Fruit fly (Drosophila melanogaster) whole organism, pupa: ENCODE results near the gene CG9743.

Experiments
- CG15710 ChIP-seq: fragments of 200-800 bp; sonication (Bioruptor generic); optimal IDR thresholded peaks from 2 replicates; lab custom pipeline; 2018; ENCODE audit warnings: missing biosample characterization, mild to moderate bottlenecking, missing genetic modification characterization, moderate library complexity
- CG32121 ChIP-seq: fragments of 200-800 bp; sonication (Bioruptor generic); IDR thresholded peaks from 2 replicates; pipeline ENCODE4 v1.3.6; 2022; ENCODE audit warnings: missing biosample characterization, missing genetic modification characterization
- CG34367 ChIP-seq: fragments of 200-800 bp; sonication (Bioruptor generic); optimal IDR thresholded peaks from 2 replicates; lab custom pipeline; 2018; ENCODE audit warnings: missing biosample characterization, mild to moderate bottlenecking, missing genetic modification characterization
- CG4496 ChIP-seq: fragments of 200-800 bp; sonication (Bioruptor generic); IDR thresholded peaks from 3 replicates; pipeline ENCODE4 v1.3.6; 2022; ENCODE audit warnings: missing biosample characterization, missing genetic modification characterization
- D1 ChIP-seq: fragments of 200-800 bp; sonication (Bioruptor generic); optimal IDR thresholded peaks from 2 replicates; lab custom pipeline; 2018; ENCODE audit warnings: missing biosample characterization, mild to moderate bottlenecking, missing genetic modification characterization, moderate library complexity
- fd96Ca ChIP-seq: fragments of 200-800 bp; sonication (Bioruptor generic); IDR thresholded peaks from 3 replicates; pipeline ENCODE4 v1.3.6; 2022; ENCODE audit warnings: missing biosample characterization, missing genetic modification characterization

DNA sequence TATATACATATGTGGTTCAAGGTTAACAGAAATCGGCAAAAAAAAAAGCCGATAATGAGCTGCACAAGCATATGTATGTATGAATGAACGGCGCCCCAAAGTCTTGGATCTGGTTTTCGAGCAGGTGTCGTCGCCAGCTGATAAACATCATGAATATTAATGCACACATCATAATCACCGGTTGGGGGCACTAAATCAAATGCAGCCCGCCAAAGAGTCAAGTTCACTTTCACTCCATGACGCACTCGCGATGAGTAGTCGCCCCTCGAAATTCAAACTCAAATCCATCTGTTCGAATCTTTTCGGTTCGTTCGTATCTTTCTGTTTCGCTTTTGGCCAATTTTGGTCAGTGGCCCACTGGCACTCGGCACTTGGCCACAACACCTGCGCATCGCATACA lies 37.4 kb upstream of the CG9743 start:
- TF ChIP-seq CG15710 (tag; lab: Kevin White, UChicago): no peak
- TF ChIP-seq D1: no peak
- TF ChIP-seq fd96Ca: no peak
- no peak for TF ChIP-seq CG4496
- TF ChIP-seq CG32121 (GFP tag; lab: Robert Waterston, UW): no peak
- TF ChIP-seq CG34367 (tag; lab: Kevin White, UChicago): no peak
